Fruit fly (Drosophila melanogaster) whole organism, prepupa: Measurements from ENCODE around the gene CG15570.

Experiments
- Blimp-1 ChIP-seq: fragments of 200-800 bp; sonication (Bioruptor generic); optimal IDR thresholded peaks from 3 replicates; lab custom pipeline; 2017; ENCODE audit warnings: missing biosample characterization, missing genetic modification characterization, mild to moderate bottlenecking, moderate library complexity, missing genetic modification reagents
- CG10631 ChIP-seq: fragments of 200-800 bp; sonication (Bioruptor generic); optimal IDR thresholded peaks from 2 replicates; lab custom pipeline; 2016; ENCODE audit warnings: missing biosample characterization, missing genetic modification characterization
- CG10669 ChIP-seq: fragments of 200-800 bp; sonication (Bioruptor generic); optimal IDR thresholded peaks from 3 replicates; lab custom pipeline; 2018; ENCODE audit warnings: missing biosample characterization, mild to moderate bottlenecking, missing genetic modification characterization, moderate library complexity
- CG11294 ChIP-seq: fragments of 200-800 bp; sonication (Bioruptor generic); IDR thresholded peaks from 2 replicates; pipeline ENCODE4 v1.3.6; 2022; ENCODE audit warnings: missing biosample characterization, missing genetic modification characterization
- CG11762 ChIP-seq: fragments of 200-800 bp; sonication (Bioruptor generic); optimal IDR thresholded peaks from 3 replicates; lab custom pipeline; 2016; ENCODE audit warnings: missing biosample characterization, missing genetic modification characterization; ENCODE audit not compliant: insufficient read depth
- CG15336 ChIP-seq: fragments of 200-800 bp; sonication (Bioruptor generic); IDR thresholded peaks from 2 replicates; pipeline ENCODE4 v1.3.6; 2022; ENCODE audit warnings: missing biosample characterization, missing genetic modification characterization
- CG1621 ChIP-seq: fragments of 200-800 bp; sonication (Bioruptor generic); optimal IDR thresholded peaks from 3 replicates; lab custom pipeline; 2018; ENCODE audit warnings: missing biosample characterization, mild to moderate bottlenecking, missing genetic modification characterization
- CG3032 ChIP-seq: fragments of 200-800 bp; optimal IDR thresholded peaks from 2 replicates; lab custom pipeline; 2019; ENCODE audit warnings: missing biosample characterization, mild to moderate bottlenecking, missing genetic modification characterization, moderate library complexity
- CG32006 ChIP-seq: fragments of 200-800 bp; sonication (Bioruptor generic); optimal IDR thresholded peaks from 3 replicates; lab custom pipeline; 2017; ENCODE audit warnings: missing biosample characterization, mild to moderate bottlenecking, missing genetic modification characterization
- CG34406 ChIP-seq: fragments of 200-800 bp; sonication (Bioruptor generic); optimal IDR thresholded peaks from 3 replicates; lab custom pipeline; 2016; ENCODE audit warnings: missing biosample characterization, missing genetic modification characterization
- CG4318 ChIP-seq: fragments of 200-800 bp; sonication (Bioruptor generic); optimal IDR thresholded peaks from 3 replicates; lab custom pipeline; 2017; ENCODE audit warnings: missing biosample characterization, mild to moderate bottlenecking, missing genetic modification characterization
- CG6163 ChIP-seq: fragments of 200-800 bp; sonication (Bioruptor generic); IDR thresholded peaks from 3 replicates; pipeline ENCODE4 v1.3.6; 2022; ENCODE audit warnings: missing biosample characterization, missing genetic modification characterization
- CG6276 ChIP-seq: fragments of 200-800 bp; sonication (Bioruptor generic); optimal IDR thresholded peaks from 2 replicates; lab custom pipeline; 2017; ENCODE audit warnings: missing biosample characterization, mild to moderate bottlenecking, missing genetic modification characterization
- CG6792 ChIP-seq: fragments of 200-800 bp; sonication (Bioruptor generic); optimal IDR thresholded peaks from 3 replicates; lab custom pipeline; 2016; ENCODE audit warnings: missing biosample characterization, missing genetic modification characterization
- CG6808 ChIP-seq: fragments of 200-800 bp; sonication (Bioruptor generic); optimal IDR thresholded peaks from 3 replicates; lab custom pipeline; 2017; ENCODE audit warnings: missing biosample characterization, missing genetic modification characterization, mild to moderate bottlenecking, moderate library complexity, missing genetic modification reagents
- CG6854 ChIP-seq: fragments of 200-800 bp; sonication (Bioruptor generic); optimal IDR thresholded peaks from 2 replicates; lab custom pipeline; 2017; ENCODE audit warnings: missing biosample characterization, mild to moderate bottlenecking, missing genetic modification characterization
- CG7368 ChIP-seq: fragments of 200-800 bp; sonication (Bioruptor generic); optimal IDR thresholded peaks from 3 replicates; lab custom pipeline; 2016; ENCODE audit warnings: missing biosample characterization, missing genetic modification characterization
- CG8119 ChIP-seq: fragments of 200-800 bp; sonication (Bioruptor generic); IDR thresholded peaks from 3 replicates; pipeline ENCODE4 v1.3.6; 2022; ENCODE audit warnings: missing biosample characterization, missing genetic modification characterization
- CG8319 ChIP-seq: fragments of 200-800 bp; sonication (Bioruptor generic); optimal IDR thresholded peaks from 3 replicates; lab custom pipeline; 2016; ENCODE audit warnings: missing biosample characterization, missing genetic modification characterization
- CG9139 ChIP-seq: fragments of 200-800 bp; sonication (Bioruptor generic); optimal IDR thresholded peaks from 3 replicates; lab custom pipeline; 2017; ENCODE audit warnings: missing biosample characterization, mild to moderate bottlenecking, missing genetic modification characterization
- Eip75B ChIP-seq: fragments of 200-800 bp; sonication (Bioruptor generic); optimal IDR thresholded peaks from 3 replicates; lab custom pipeline; 2016; ENCODE audit warnings: missing biosample characterization, missing genetic modification characterization
- Eip78C ChIP-seq: fragments of 200-800 bp; sonication (Bioruptor generic); peaks from one replicate; lab custom pipeline; 2016; ENCODE audit warnings: missing biosample characterization, missing genetic modification characterization
- Ets21C ChIP-seq: fragments of 200-800 bp; sonication (Bioruptor generic); optimal IDR thresholded peaks from 3 replicates; lab custom pipeline; 2016; ENCODE audit warnings: missing biosample characterization, missing genetic modification characterization
- Ets96B ChIP-seq: fragments of 200-800 bp; optimal IDR thresholded peaks from 2 replicates; lab custom pipeline; 2019; ENCODE audit warnings: missing biosample characterization, mild to moderate bottlenecking, missing genetic modification characterization, moderate library complexity
- Gug ChIP-seq: fragments of 200-800 bp; sonication (Bioruptor generic); IDR thresholded peaks from 2 replicates; pipeline ENCODE4 v1.3.6; 2022; ENCODE audit warnings: missing biosample characterization, missing genetic modification characterization
- Hr38 ChIP-seq: sonication (Bioruptor generic); optimal IDR thresholded peaks from 2 replicates; lab custom pipeline; 2016; ENCODE audit warnings: missing biosample characterization, missing genetic modification characterization
- Hr39 ChIP-seq: fragments of 200-800 bp; sonication (Bioruptor generic); optimal IDR thresholded peaks from 2 replicates; lab custom pipeline; 2016; ENCODE audit warnings: missing biosample characterization, missing genetic modification characterization
- Hr4 ChIP-seq: fragments of 200-800 bp; sonication (Bioruptor generic); optimal IDR thresholded peaks from 3 replicates; lab custom pipeline; 2016; ENCODE audit warnings: missing biosample characterization, missing genetic modification characterization
- Lpt ChIP-seq: fragments of 200-800 bp; sonication (Bioruptor generic); optimal IDR thresholded peaks from 3 replicates; lab custom pipeline; 2016; ENCODE audit warnings: missing biosample characterization, missing genetic modification characterization
- Met ChIP-seq: fragments of 200-800 bp; sonication (Bioruptor generic); optimal IDR thresholded peaks from 3 replicates; lab custom pipeline; 2016; ENCODE audit warnings: missing biosample characterization, missing genetic modification characterization
- OdsH ChIP-seq: fragments of 200-800 bp; sonication (Bioruptor generic); optimal IDR thresholded peaks from 3 replicates; lab custom pipeline; 2016; ENCODE audit warnings: missing biosample characterization, missing genetic modification characterization
- Smox ChIP-seq: fragments of 200-800 bp; sonication (Bioruptor generic); optimal IDR thresholded peaks from 3 replicates; lab custom pipeline; 2016; ENCODE audit warnings: missing biosample characterization, missing genetic modification characterization
- Sox14 ChIP-seq: fragments of 200-800 bp; sonication (Bioruptor generic); optimal IDR thresholded peaks from 3 replicates; lab custom pipeline; 2016; ENCODE audit warnings: missing biosample characterization, missing genetic modification characterization
- Sox15 ChIP-seq: fragments of 200-800 bp; sonication (Bioruptor generic); optimal IDR thresholded peaks from 3 replicates; lab custom pipeline; 2016; ENCODE audit warnings: missing biosample characterization, missing genetic modification characterization
- achi ChIP-seq: fragments of 200-800 bp; sonication (Bioruptor generic); optimal IDR thresholded peaks from 3 replicates; lab custom pipeline; 2016; ENCODE audit warnings: missing biosample characterization, missing genetic modification characterization
- acj6 ChIP-seq: fragments of 200-800 bp; sonication (Bioruptor generic); optimal IDR thresholded peaks from 3 replicates; lab custom pipeline; 2016; ENCODE audit warnings: missing biosample characterization, missing genetic modification characterization
- dac ChIP-seq: fragments of 200-800 bp; sonication (Bioruptor generic); optimal IDR thresholded peaks from 2 replicates; lab custom pipeline; 2017; ENCODE audit warnings: missing biosample characterization, mild to moderate bottlenecking, missing genetic modification characterization
- dsx ChIP-seq: fragments of 200-800 bp; optimal IDR thresholded peaks from 3 replicates; lab custom pipeline; 2019; ENCODE audit warnings: missing biosample characterization, mild to moderate bottlenecking, missing genetic modification characterization, moderate library complexity; ENCODE audit not compliant: poor library complexity, severe bottlenecking
- eg ChIP-seq: fragments of 200-800 bp; sonication (Bioruptor generic); IDR thresholded peaks from 3 replicates; pipeline ENCODE4 v1.3.6; 2022; ENCODE audit warnings: missing biosample characterization, missing genetic modification characterization
- fd59A ChIP-seq: fragments of 200-800 bp; sonication (Bioruptor generic); optimal IDR thresholded peaks from 2 replicates; lab custom pipeline; 2017; ENCODE audit warnings: missing biosample characterization, mild to moderate bottlenecking, missing genetic modification characterization, missing genetic modification reagents
- fd85E ChIP-seq: fragments of 200-800 bp; sonication (Bioruptor generic); optimal IDR thresholded peaks from 3 replicates; lab custom pipeline; 2016; ENCODE audit warnings: missing biosample characterization, missing genetic modification characterization
- fkh ChIP-seq: fragments of 200-800 bp; sonication (Bioruptor generic); optimal IDR thresholded peaks from 3 replicates; lab custom pipeline; 2017; ENCODE audit warnings: missing biosample characterization, mild to moderate bottlenecking, missing genetic modification characterization, moderate library complexity
- lz ChIP-seq: fragments of 200-800 bp; sonication (Bioruptor generic); optimal IDR thresholded peaks from 3 replicates; lab custom pipeline; 2016; ENCODE audit warnings: missing biosample characterization, missing genetic modification characterization
- net ChIP-seq: fragments of 200-800 bp; sonication (Bioruptor generic); optimal IDR thresholded peaks from 3 replicates; lab custom pipeline; 2016; ENCODE audit warnings: missing biosample characterization, missing genetic modification characterization
- salr ChIP-seq, 2 experiments: fragments of 200-800 bp; sonication (Bioruptor generic); optimal IDR thresholded peaks; 3 replicates each; lab custom pipeline; 2016 to 2018; ENCODE audit warnings: missing biosample characterization in 2 of 2, missing genetic modification characterization in 2 of 2, mild to moderate bottlenecking in 1 of 2
- svp ChIP-seq: fragments of 200-800 bp; sonication (Bioruptor generic); peaks from one replicate; lab custom pipeline; 2016; ENCODE audit warnings: missing biosample characterization, missing genetic modification characterization
- topi ChIP-seq: fragments of 200-800 bp; sonication (Bioruptor generic); optimal IDR thresholded peaks from 3 replicates; lab custom pipeline; 2016; ENCODE audit warnings: missing biosample characterization, missing genetic modification characterization

The CG15570 gene

DNA sequence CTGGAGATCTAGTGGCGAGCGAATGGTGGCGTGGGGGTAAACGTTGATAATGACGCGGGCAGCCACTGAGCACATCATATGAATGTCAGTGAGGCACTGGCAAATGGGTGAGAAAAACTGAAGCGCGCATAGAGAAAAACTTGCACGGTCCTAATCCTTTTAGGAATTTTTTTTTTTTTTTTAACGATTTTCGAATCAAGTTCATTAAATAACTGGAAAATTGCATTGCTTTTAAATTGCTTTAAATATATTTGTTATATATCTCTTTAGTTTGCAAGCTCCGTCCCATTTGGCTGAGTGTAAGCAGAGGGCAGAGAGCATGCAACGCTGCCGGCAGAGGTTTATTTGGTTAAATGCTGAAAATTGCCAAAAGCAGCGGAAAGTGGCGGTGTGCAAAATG, 20.5 kb upstream of the CG15570 start (continued):
- TF ChIP-seq CG8319 (GFP tag; lab: Kevin White, UChicago) (peak; percentile 52), CG32006 (GFP tag; lab: Kevin White, UChicago) (peak; percentile 72), CG8119 (GFP tag; lab: Robert Waterston, UW) (peak; percentile 74), Ets96B (tag; lab: Kevin White, UChicago) (peak; percentile 70), Ets21C (GFP tag; lab: Kevin White, UChicago) (peak; percentile 21), CG6163 (GFP tag; lab: Robert Waterston, UW) (peak; percentile 80), fd85E (GFP tag; lab: Kevin White, UChicago) (no peak), Hr39 (GFP tag; lab: Kevin White, UChicago) (peak; percentile 57), CG1621 (peak; percentile 14), CG6276 (GFP tag; lab: Kevin White, UChicago) (peak; percentile 17), Met (peak; percentile 67), CG11294 (GFP tag; lab: Robert Waterston, UW) (peak; percentile 45; the same call in 1 of the 2 replicates)

DNA sequence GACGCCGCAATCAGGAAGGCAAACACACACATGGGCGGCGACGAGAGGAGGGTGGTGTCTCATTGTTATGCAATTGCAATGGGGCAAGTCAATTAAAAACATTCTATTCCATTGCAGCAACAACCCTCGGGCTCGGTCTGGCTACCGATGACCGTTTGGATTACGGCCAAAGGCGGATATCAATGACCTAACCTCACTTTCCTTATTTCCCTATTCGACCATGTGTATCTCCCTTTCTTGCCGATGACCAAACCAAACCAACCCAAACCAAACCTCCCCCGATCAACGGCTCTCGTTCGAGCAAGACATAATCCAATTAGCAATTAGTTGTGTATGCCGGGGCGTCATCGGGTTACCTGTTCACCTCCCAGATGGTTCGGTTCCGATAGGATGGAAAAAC, 19.2 kb upstream of the CG15570 start:
- TF ChIP-seq CG4318 (no peak), CG32006 (GFP tag; lab: Kevin White, UChicago) (no peak), Met (no peak)

DNA sequence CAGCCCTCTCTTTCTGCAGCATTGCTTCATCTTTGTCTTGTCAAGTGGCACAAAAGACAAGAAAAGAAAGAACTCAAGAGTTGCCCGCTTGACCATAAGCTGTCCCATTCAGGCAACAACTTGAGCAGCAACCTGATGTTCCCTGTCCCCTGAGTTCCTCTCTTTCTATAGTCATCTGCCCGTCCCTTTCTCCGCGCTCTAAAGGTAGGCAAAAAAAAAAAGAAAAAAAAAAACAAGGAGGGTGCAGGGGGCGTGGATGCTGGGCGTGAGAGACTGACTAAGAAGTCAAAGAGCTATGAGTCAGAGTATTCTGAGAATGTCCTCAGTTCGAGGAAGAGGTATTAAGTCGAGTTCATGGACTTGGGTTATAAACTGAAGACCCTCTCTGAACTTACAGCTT, 17.4 kb upstream of the CG15570 start:
- TF ChIP-seq net (GFP tag; lab: Kevin White, UChicago) (no peak), CG34406 (GFP tag; lab: Kevin White, UChicago) (no peak), CG6792 (GFP tag; lab: Kevin White, UChicago) (no peak), dac (no peak), Ets96B (tag; lab: Kevin White, UChicago) (peak; percentile 21), eg (GFP tag; lab: Robert Waterston, UW) (no peak), CG15336 (GFP tag; lab: Robert Waterston, UW) (no peak), lz (no peak), CG6276 (GFP tag; lab: Kevin White, UChicago) (no peak), fkh (GFP tag; lab: Kevin White, UChicago) (no peak), Eip75B (peak; percentile 24), CG10631 (no peak), Ets21C (GFP tag; lab: Kevin White, UChicago) (no peak), CG3032 (tag; lab: Kevin White, UChicago) (peak; percentile 20), Smox (GFP tag; lab: Kevin White, UChicago) (no peak), dsx (GFP tag; lab: Kevin White, UChicago) (peak; percentile 35), Hr38 (GFP tag; lab: Kevin White, UChicago) (no peak), Eip78C (GFP tag; lab: Kevin White, UChicago) (no peak), CG1621 (no peak), CG9139 (peak; percentile 45), Gug (no peak), CG4318 (no peak), Blimp-1 (GFP tag; lab: Kevin White, UChicago) (no peak), Sox15 (GFP tag; lab: Kevin White, UChicago) (no peak), fd85E (GFP tag; lab: Kevin White, UChicago) (no peak), CG6808 (GFP tag; lab: Kevin White, UChicago) (peak; percentile 61), svp (GFP tag; lab: Kevin White, UChicago) (no peak), CG7368 (GFP tag; lab: Kevin White, UChicago) (no peak), achi (GFP tag; lab: Kevin White, UChicago) (no peak), acj6 (GFP tag; lab: Kevin White, UChicago) (no peak), fd59A (GFP tag; lab: Kevin White, UChicago) (peak; percentile 21), Met (no peak), Sox14 (peak; percentile 21), salr (GFP tag; optimal IDR thresholded peaks at IDR 0.05; lab: Kevin White, UChicago) (no peak), CG6854 (GFP tag; lab: Kevin White, UChicago) (no peak), CG10669 (GFP tag; lab: Kevin White, UChicago) (no peak), CG6163 (GFP tag; lab: Robert Waterston, UW) (peak; percentile 25; the same call in 1 of the 3 replicates), topi (GFP tag; lab: Kevin White, UChicago) (no peak), OdsH (GFP tag; lab: Kevin White, UChicago) (no peak), CG8119 (GFP tag; lab: Robert Waterston, UW) (no peak), CG11762 (GFP tag; lab: Kevin White, UChicago) (no peak), Hr4 (GFP tag; lab: Kevin White, UChicago) (no peak), Lpt (GFP tag; lab: Kevin White, UChicago) (peak; percentile 11)
